Fruit fly (Drosophila melanogaster) S2 (cell line): Measurements from ENCODE around the gene Naa40.

ENCODE experiments used
- CG8478 ChIP-seq: fragments of >200 bp; optimal IDR thresholded peaks from 2 replicates; lab custom pipeline; 2018
- CTCF ChIP-seq, 2 experiments: fragments of >200 bp; optimal IDR thresholded peaks; 2 replicates each; lab custom pipeline; 2018

DNA sequence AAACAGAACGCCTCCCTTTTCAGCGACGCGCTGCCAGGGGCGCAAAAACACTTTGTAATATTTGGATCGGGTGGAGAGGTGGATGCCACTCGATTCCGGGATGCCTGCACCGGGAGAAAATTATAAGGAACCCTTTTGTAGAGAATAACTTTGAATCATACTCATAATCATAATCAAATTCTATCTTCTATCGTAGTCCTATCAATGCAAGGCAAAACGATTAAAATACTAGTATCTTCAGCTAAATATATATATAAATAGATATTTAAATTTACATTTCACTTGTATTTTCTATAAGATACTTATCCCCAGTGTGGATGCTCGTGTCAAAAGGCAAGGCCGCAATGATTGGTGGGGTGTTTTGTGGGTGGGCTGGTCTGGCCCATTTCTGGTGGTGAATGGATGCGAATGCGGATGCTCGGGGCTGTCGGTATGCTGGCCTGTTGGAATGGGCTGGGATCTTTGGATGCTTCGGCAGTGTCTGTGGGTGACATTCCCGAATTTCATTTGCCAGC, 18.9 kb downstream of the Naa40 start:
- no peak for TF ChIP-seq CG8478 (lab: Kevin White, UChicago)
- no peak for TF ChIP-seq CTCF (optimal IDR thresholded peaks at IDR 0.05; lab: Kevin White, UChicago)
